Fruit fly (Drosophila melanogaster): Measurements from ENCODE around the gene MED14.

dm6 chr3L:550828-551094 is 42.3 kb upstream of the MED14 start:
- TF ChIP-seq ttk (optimal IDR thresholded peaks at IDR 0.05), result no peak
- TF ChIP-seq Myc (optimal IDR thresholded peaks at IDR 0.05), result no peak
